Fruit fly (Drosophila melanogaster) whole organism, prepupa: ENCODE data around the gene CG14605.

ENCODE experiments used
- CG15336 ChIP-seq: fragments of 200-800 bp; sonication (Bioruptor generic); IDR thresholded peaks from 2 replicates; pipeline ENCODE4 v1.3.6; 2022; ENCODE audit warnings: missing biosample characterization, missing genetic modification characterization
- CG16779 ChIP-seq: fragments of 200-800 bp; sonication (Bioruptor generic); optimal IDR thresholded peaks from 3 replicates; lab custom pipeline; 2017; ENCODE audit warnings: missing biosample characterization, mild to moderate bottlenecking, missing genetic modification characterization
- CG3032 ChIP-seq: fragments of 200-800 bp; optimal IDR thresholded peaks from 2 replicates; lab custom pipeline; 2019; ENCODE audit warnings: missing biosample characterization, mild to moderate bottlenecking, missing genetic modification characterization, moderate library complexity
- CG32006 ChIP-seq: fragments of 200-800 bp; sonication (Bioruptor generic); optimal IDR thresholded peaks from 3 replicates; lab custom pipeline; 2017; ENCODE audit warnings: missing biosample characterization, mild to moderate bottlenecking, missing genetic modification characterization
- CG3919 ChIP-seq: fragments of 200-800 bp; sonication (Bioruptor generic); optimal IDR thresholded peaks from 3 replicates; lab custom pipeline; 2016; ENCODE audit warnings: missing biosample characterization, missing genetic modification characterization
- CG4318 ChIP-seq: fragments of 200-800 bp; sonication (Bioruptor generic); optimal IDR thresholded peaks from 3 replicates; lab custom pipeline; 2017; ENCODE audit warnings: missing biosample characterization, mild to moderate bottlenecking, missing genetic modification characterization
- CG6163 ChIP-seq: fragments of 200-800 bp; sonication (Bioruptor generic); IDR thresholded peaks from 3 replicates; pipeline ENCODE4 v1.3.6; 2022; ENCODE audit warnings: missing biosample characterization, missing genetic modification characterization
- CG6792 ChIP-seq: fragments of 200-800 bp; sonication (Bioruptor generic); optimal IDR thresholded peaks from 3 replicates; lab custom pipeline; 2016; ENCODE audit warnings: missing biosample characterization, missing genetic modification characterization
- CG6808 ChIP-seq: fragments of 200-800 bp; sonication (Bioruptor generic); optimal IDR thresholded peaks from 3 replicates; lab custom pipeline; 2017; ENCODE audit warnings: missing biosample characterization, missing genetic modification characterization, mild to moderate bottlenecking, moderate library complexity, missing genetic modification reagents
- CG6854 ChIP-seq: fragments of 200-800 bp; sonication (Bioruptor generic); optimal IDR thresholded peaks from 2 replicates; lab custom pipeline; 2017; ENCODE audit warnings: missing biosample characterization, mild to moderate bottlenecking, missing genetic modification characterization
- CG8119 ChIP-seq: fragments of 200-800 bp; sonication (Bioruptor generic); IDR thresholded peaks from 3 replicates; pipeline ENCODE4 v1.3.6; 2022; ENCODE audit warnings: missing biosample characterization, missing genetic modification characterization
- CG8319 ChIP-seq: fragments of 200-800 bp; sonication (Bioruptor generic); optimal IDR thresholded peaks from 3 replicates; lab custom pipeline; 2016; ENCODE audit warnings: missing biosample characterization, missing genetic modification characterization
- Eip78C ChIP-seq: fragments of 200-800 bp; sonication (Bioruptor generic); peaks from one replicate; lab custom pipeline; 2016; ENCODE audit warnings: missing biosample characterization, missing genetic modification characterization
- Eip93F ChIP-seq: fragments of 200-800 bp; sonication (Bioruptor generic); optimal IDR thresholded peaks from 2 replicates; lab custom pipeline; 2016; ENCODE audit warnings: missing biosample characterization, mild to moderate bottlenecking, missing genetic modification characterization
- Gug ChIP-seq: fragments of 200-800 bp; sonication (Bioruptor generic); IDR thresholded peaks from 2 replicates; pipeline ENCODE4 v1.3.6; 2022; ENCODE audit warnings: missing biosample characterization, missing genetic modification characterization
- Hr39 ChIP-seq: fragments of 200-800 bp; sonication (Bioruptor generic); optimal IDR thresholded peaks from 2 replicates; lab custom pipeline; 2016; ENCODE audit warnings: missing biosample characterization, missing genetic modification characterization
- Hr4 ChIP-seq: fragments of 200-800 bp; sonication (Bioruptor generic); optimal IDR thresholded peaks from 3 replicates; lab custom pipeline; 2016; ENCODE audit warnings: missing biosample characterization, missing genetic modification characterization
- Lpt ChIP-seq: fragments of 200-800 bp; sonication (Bioruptor generic); optimal IDR thresholded peaks from 3 replicates; lab custom pipeline; 2016; ENCODE audit warnings: missing biosample characterization, missing genetic modification characterization
- OdsH ChIP-seq: fragments of 200-800 bp; sonication (Bioruptor generic); optimal IDR thresholded peaks from 3 replicates; lab custom pipeline; 2016; ENCODE audit warnings: missing biosample characterization, missing genetic modification characterization
- Smox ChIP-seq: fragments of 200-800 bp; sonication (Bioruptor generic); optimal IDR thresholded peaks from 3 replicates; lab custom pipeline; 2016; ENCODE audit warnings: missing biosample characterization, missing genetic modification characterization
- Sox102F ChIP-seq: fragments of 200-800 bp; sonication (Bioruptor generic); optimal IDR thresholded peaks from 2 replicates; lab custom pipeline; 2016; ENCODE audit warnings: missing biosample characterization, mild to moderate bottlenecking, missing genetic modification characterization
- Sox14 ChIP-seq: fragments of 200-800 bp; sonication (Bioruptor generic); optimal IDR thresholded peaks from 3 replicates; lab custom pipeline; 2016; ENCODE audit warnings: missing biosample characterization, missing genetic modification characterization
- dac ChIP-seq: fragments of 200-800 bp; sonication (Bioruptor generic); optimal IDR thresholded peaks from 2 replicates; lab custom pipeline; 2017; ENCODE audit warnings: missing biosample characterization, mild to moderate bottlenecking, missing genetic modification characterization
- dsx ChIP-seq: fragments of 200-800 bp; optimal IDR thresholded peaks from 3 replicates; lab custom pipeline; 2019; ENCODE audit warnings: missing biosample characterization, mild to moderate bottlenecking, missing genetic modification characterization, moderate library complexity; ENCODE audit not compliant: poor library complexity, severe bottlenecking
- eg ChIP-seq: fragments of 200-800 bp; sonication (Bioruptor generic); IDR thresholded peaks from 3 replicates; pipeline ENCODE4 v1.3.6; 2022; ENCODE audit warnings: missing biosample characterization, missing genetic modification characterization
- esn ChIP-seq: fragments of 200-800 bp; sonication (Bioruptor generic); optimal IDR thresholded peaks from 2 replicates; lab custom pipeline; 2016; ENCODE audit warnings: missing biosample characterization, mild to moderate bottlenecking, missing genetic modification characterization, moderate library complexity
- fd59A ChIP-seq: fragments of 200-800 bp; sonication (Bioruptor generic); optimal IDR thresholded peaks from 2 replicates; lab custom pipeline; 2017; ENCODE audit warnings: missing biosample characterization, mild to moderate bottlenecking, missing genetic modification characterization, missing genetic modification reagents
- fkh ChIP-seq: fragments of 200-800 bp; sonication (Bioruptor generic); optimal IDR thresholded peaks from 3 replicates; lab custom pipeline; 2017; ENCODE audit warnings: missing biosample characterization, mild to moderate bottlenecking, missing genetic modification characterization, moderate library complexity
- lz ChIP-seq: fragments of 200-800 bp; sonication (Bioruptor generic); optimal IDR thresholded peaks from 3 replicates; lab custom pipeline; 2016; ENCODE audit warnings: missing biosample characterization, missing genetic modification characterization
- net ChIP-seq: fragments of 200-800 bp; sonication (Bioruptor generic); optimal IDR thresholded peaks from 3 replicates; lab custom pipeline; 2016; ENCODE audit warnings: missing biosample characterization, missing genetic modification characterization
- pdm3 ChIP-seq: fragments of 200-800 bp; sonication (Bioruptor generic); optimal IDR thresholded peaks from 3 replicates; lab custom pipeline; 2016; ENCODE audit warnings: missing biosample characterization, missing genetic modification characterization
- salr ChIP-seq, 2 experiments: fragments of 200-800 bp; sonication (Bioruptor generic); optimal IDR thresholded peaks; 3 replicates each; lab custom pipeline; 2016 to 2018; ENCODE audit warnings: missing biosample characterization in 2 of 2, missing genetic modification characterization in 2 of 2, mild to moderate bottlenecking in 1 of 2
- spab ChIP-seq: fragments of 200-800 bp; sonication (Bioruptor generic); optimal IDR thresholded peaks from 2 replicates; lab custom pipeline; 2017; ENCODE audit warnings: missing biosample characterization, mild to moderate bottlenecking, missing genetic modification characterization, missing genetic modification reagents
- svp ChIP-seq: fragments of 200-800 bp; sonication (Bioruptor generic); peaks from one replicate; lab custom pipeline; 2016; ENCODE audit warnings: missing biosample characterization, missing genetic modification characterization
- vri ChIP-seq: fragments of 200-800 bp; sonication (Bioruptor generic); optimal IDR thresholded peaks from 3 replicates; lab custom pipeline; 2016; ENCODE audit warnings: missing biosample characterization, mild to moderate bottlenecking, missing genetic modification characterization

Gene CG14605

DNA sequence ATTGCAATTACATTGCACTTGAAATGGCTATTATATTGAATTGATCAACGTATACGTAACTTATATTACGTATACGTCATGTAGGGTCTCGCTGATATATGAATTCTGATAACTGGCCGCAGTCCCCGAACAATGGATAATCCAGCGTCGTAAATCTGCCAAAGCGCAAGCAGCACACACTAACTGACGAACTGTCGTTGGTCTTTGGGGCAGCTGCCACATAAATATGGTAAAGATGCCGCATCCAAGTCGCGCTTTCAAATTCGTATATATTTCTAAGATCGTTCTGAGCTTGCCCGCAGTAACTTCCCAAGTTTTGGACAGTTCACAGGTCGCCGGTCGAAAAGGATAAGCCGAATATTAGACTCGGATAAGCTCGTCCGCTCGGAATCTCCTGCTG, 22.0 kb upstream of the CG14605 start, which contains the start of gene CG14607:
Gene CG14607 (plus strand): TSS at position 301 of the 400 bp plus-strand sequence.
- TF ChIP-seq OdsH (GFP tag; lab: Kevin White, UChicago) (no peak), dsx (GFP tag; lab: Kevin White, UChicago) (no peak), CG8119 (GFP tag; lab: Robert Waterston, UW) (no peak), lz (GFP tag; lab: Kevin White, UChicago) (no peak), CG15336 (no peak), CG16779 (tag; lab: Kevin White, UChicago) (no peak), Eip78C (GFP tag; lab: Kevin White, UChicago) (no peak), Sox14 (GFP tag; lab: Kevin White, UChicago) (no peak), esn (no peak), pdm3 (no peak), Eip93F (no peak)
- TF ChIP-seq, all 60 proteins: peak for 0

DNA sequence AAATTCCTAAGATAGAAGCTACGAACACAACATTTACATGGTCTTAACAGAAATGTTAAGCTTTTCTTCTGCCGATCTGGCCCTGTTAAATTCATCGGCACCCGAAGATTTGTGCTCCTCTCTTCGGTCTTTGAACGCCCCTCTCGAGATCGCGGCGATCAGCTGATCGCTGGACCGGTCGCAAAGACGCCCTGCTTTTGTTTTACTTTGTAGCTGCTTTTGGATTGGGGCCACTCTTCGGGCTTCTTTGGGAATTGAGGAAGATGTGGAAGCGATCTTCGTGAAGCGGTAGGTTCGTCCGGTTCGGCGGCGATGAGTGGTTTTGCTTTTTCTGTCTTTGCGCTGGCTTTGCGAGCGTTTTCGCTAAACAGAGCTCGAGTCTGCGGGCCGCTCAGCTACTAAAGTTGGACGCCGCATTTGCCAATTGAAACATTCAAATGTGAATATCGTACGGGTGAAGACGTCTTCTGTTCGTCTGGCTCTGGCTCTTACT, 4.5 kb upstream of the CG14605 start, which contains the start of gene thw:
Gene thw (plus strand): TSS at position 443 of the 493 bp plus-strand sequence.
- TF ChIP-seq CG6163 (GFP tag; lab: Robert Waterston, UW) (peak; percentile 34; the same call in 1 of the 3 replicates), eg (GFP tag; lab: Robert Waterston, UW) (0 out of 3 replicates have a peak, but pooled peaks have one; percentile 45), dsx (GFP tag; lab: Kevin White, UChicago) (peak; percentile 90), CG32006 (GFP tag; lab: Kevin White, UChicago) (no peak), dac (GFP tag; lab: Kevin White, UChicago) (no peak)

DNA sequence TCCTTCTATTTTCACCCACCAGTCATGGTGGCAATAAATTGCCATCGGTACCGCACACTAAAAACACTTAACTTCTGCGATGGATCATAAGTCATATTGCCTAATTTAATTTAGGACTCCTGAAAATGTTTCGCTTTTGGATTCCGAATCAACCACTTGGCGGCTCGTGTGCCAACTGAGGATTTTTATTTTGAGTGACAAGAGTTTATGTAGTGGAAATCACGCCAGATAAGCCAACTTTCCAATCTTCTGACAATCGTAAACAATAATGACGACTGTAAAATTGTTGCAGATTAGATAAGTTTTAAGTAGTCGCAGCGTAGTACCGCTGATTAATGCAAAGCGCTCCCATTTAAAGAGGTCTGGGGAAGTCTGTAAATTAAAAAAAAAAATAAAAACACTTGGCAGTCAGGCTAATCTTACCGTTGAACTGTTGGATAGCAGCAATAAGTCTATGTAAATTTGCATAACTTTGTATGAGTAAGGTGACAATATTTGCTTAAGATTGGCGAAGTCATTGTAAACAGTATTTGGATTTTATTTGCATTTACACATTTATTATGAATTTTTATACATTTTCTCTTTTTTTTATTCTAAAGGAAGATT, 2.5 kb downstream of the CG14605 start, which contains the start of gene CG14606:
Gene CG14606 (minus strand): TSS at position 160 of the 606 bp plus-strand sequence.
- TF ChIP-seq CG4318 (GFP tag; lab: Kevin White, UChicago) = no peak
- no peak for TF ChIP-seq fd59A (GFP tag; lab: Kevin White, UChicago)
- 0 out of 3 replicates have a peak, but pooled peaks have one; percentile 7 for TF ChIP-seq eg (GFP tag; lab: Robert Waterston, UW)
- TF ChIP-seq Lpt (GFP tag; lab: Kevin White, UChicago) = no peak
- TF ChIP-seq CG8319 (GFP tag; lab: Kevin White, UChicago) = no peak
- no peak for TF ChIP-seq svp
- TF ChIP-seq Sox102F (GFP tag; lab: Kevin White, UChicago) = no peak
- no peak for TF ChIP-seq esn
- no peak for TF ChIP-seq CG6808
- TF ChIP-seq dac (GFP tag; lab: Kevin White, UChicago) = no peak
- TF ChIP-seq vri = peak; percentile 12
- TF ChIP-seq fkh = peak; percentile 56
- no peak for TF ChIP-seq CG6854

dm6 chr3R:7208331-7208730, 11.2 kb downstream of the CG14605 start, which contains the start of gene CG1288:
CG1288 (minus strand) TSS chr3R:7208431.
- TF ChIP-seq svp = no peak
- no peak for TF ChIP-seq Sox102F (GFP tag; lab: Kevin White, UChicago)
- no peak for TF ChIP-seq dac (GFP tag; lab: Kevin White, UChicago)
- TF ChIP-seq Gug = no peak
- TF ChIP-seq Hr4 (GFP tag; lab: Kevin White, UChicago) = no peak

dm6 chr3R:7200670-7201069, 18.8 kb downstream of the CG14605 start, which contains the start of gene CG14609:
CG14609 (plus strand) TSS chr3R:7200970.
- TF ChIP-seq CG8119 (GFP tag; lab: Robert Waterston, UW) = no peak
- TF ChIP-seq CG15336 = no peak
- TF ChIP-seq Hr39 (GFP tag; lab: Kevin White, UChicago) = no peak
- TF ChIP-seq Smox (GFP tag; lab: Kevin White, UChicago) = no peak
- no peak for TF ChIP-seq salr (GFP tag; optimal IDR thresholded peaks at IDR 0.05; lab: Kevin White, UChicago)
- TF ChIP-seq CG4318 (GFP tag; lab: Kevin White, UChicago) = no peak
- TF ChIP-seq dsx (GFP tag; lab: Kevin White, UChicago) = no peak
- no peak for TF ChIP-seq Eip78C (GFP tag; lab: Kevin White, UChicago)
- no peak for TF ChIP-seq net (GFP tag; lab: Kevin White, UChicago)
- no peak for TF ChIP-seq dac (GFP tag; lab: Kevin White, UChicago)
- TF ChIP-seq svp = no peak
- no peak for TF ChIP-seq CG6792
- TF ChIP-seq eg (GFP tag; lab: Robert Waterston, UW) = no peak
- TF ChIP-seq CG6163 (GFP tag; lab: Robert Waterston, UW) = no peak
- no peak for TF ChIP-seq spab (GFP tag; lab: Kevin White, UChicago)
- no peak for TF ChIP-seq CG3919
- no peak for TF ChIP-seq CG3032 (tag; lab: Kevin White, UChicago)
- no peak for TF ChIP-seq Hr4 (GFP tag; lab: Kevin White, UChicago)
- TF ChIP-seq vri = no peak
